Fruit fly (Drosophila melanogaster): ENCODE results near the gene CG5342.

CG5342 gene

dm6 chr3R:11568873-11569450, 9.7 kb upstream of the CG5342 start, which contains the start of gene Mrp4 (continued):
- no peak for TF ChIP-seq CG33213 (GFP tag; optimal IDR thresholded peaks at IDR 0.05)
- no peak for TF ChIP-seq fd102C (GFP tag; optimal IDR thresholded peaks at IDR 0.05)
- peak; percentile 40 for TF ChIP-seq CG15514 (GFP tag; optimal IDR thresholded peaks at IDR 0.05)
- TF ChIP-seq NC2β (GFP tag; optimal IDR thresholded peaks at IDR 0.05), result peak; percentile 56
- no peak for TF ChIP-seq CG4282 (GFP tag; optimal IDR thresholded peaks at IDR 0.05)
- TF ChIP-seq CG43689 (GFP tag; IDR thresholded peaks at IDR 0.05), result no peak
- TF ChIP-seq CG4617 (GFP tag; optimal IDR thresholded peaks at IDR 0.05; ENCODE audit: borderline replicate concordance), result no peak
- peak; percentile 10 for TF ChIP-seq CG12942 (GFP tag; optimal IDR thresholded peaks at IDR 0.05)
- peak; percentile 88 for TF ChIP-seq chm (GFP tag; IDR thresholded peaks at IDR 0.05)
- TF ChIP-seq Dad (GFP tag; optimal IDR thresholded peaks at IDR 0.05), result peak; percentile 37
- no peak for TF ChIP-seq YL-1 (GFP tag; optimal IDR thresholded peaks at IDR 0.05)
- TF ChIP-seq stc (GFP tag; IDR thresholded peaks at IDR 0.05), result peak; percentile 45; the same call in 1 of the 2 replicates
- no peak for TF ChIP-seq CG2129 (GFP tag; IDR thresholded peaks at IDR 0.05; ENCODE audit: partially characterized antibody)
- peak; percentile 16 for TF ChIP-seq CG12236 (GFP tag; optimal IDR thresholded peaks at IDR 0.05)
- TF ChIP-seq Hey (tag; optimal IDR thresholded peaks at IDR 0.05), result peak; percentile 49
- TF ChIP-seq Sry-δ (GFP tag; optimal IDR thresholded peaks at IDR 0.05), result no peak
- TF ChIP-seq CG13624 (GFP tag; optimal IDR thresholded peaks at IDR 0.05), result peak; percentile 18
- TF ChIP-seq CG8478 (optimal IDR thresholded peaks at IDR 0.05), result no peak
- peak; percentile 72 for TF ChIP-seq Hmr (GFP tag; optimal IDR thresholded peaks at IDR 0.05)
- TF ChIP-seq Opbp (GFP tag; IDR thresholded peaks at IDR 0.05; ENCODE audit: partially characterized antibody), result peak; percentile 61
- TF ChIP-seq CG7786 (GFP tag; optimal IDR thresholded peaks at IDR 0.05), result no peak
- TF ChIP-seq zf30C (GFP tag; optimal IDR thresholded peaks at IDR 0.05), result no peak
- TF ChIP-seq bbx (GFP tag; IDR thresholded peaks at IDR 0.05; ENCODE audit: partially characterized antibody), result peak; percentile 57
- no peak for TF ChIP-seq gt (GFP tag; IDR thresholded peaks at IDR 0.05)
- no peak for TF ChIP-seq CG17612 (GFP tag; IDR thresholded peaks at IDR 0.05)
- no peak for TF ChIP-seq wor (GFP tag; IDR thresholded peaks at IDR 0.05)
- TF ChIP-seq CG13424 (tag; optimal IDR thresholded peaks at IDR 0.05), result peak; percentile 38
- TF ChIP-seq NK7.1 (GFP tag; optimal IDR thresholded peaks at IDR 0.05), result peak; percentile 57
- TF ChIP-seq mld (GFP tag; IDR thresholded peaks at IDR 0.05; ENCODE audit: partially characterized antibody), result 0 out of 3 replicates have a peak, but pooled peaks have one; percentile 50
- peak; percentile 73 for TF ChIP-seq CG10543 (GFP tag; optimal IDR thresholded peaks at IDR 0.05)
- no peak for TF ChIP-seq CG4730 (GFP tag; IDR thresholded peaks at IDR 0.05)
- no peak for TF ChIP-seq CG3065 (GFP tag; optimal IDR thresholded peaks at IDR 0.05)
- peak; percentile 10 for TF ChIP-seq CG15601 (tag; optimal IDR thresholded peaks at IDR 0.05)
- TF ChIP-seq bigmax (GFP tag; optimal IDR thresholded peaks at IDR 0.05), result peak; percentile 27
- TF ChIP-seq CkIIα-i1 (GFP tag; IDR thresholded peaks at IDR 0.05), result no peak; the same call in 1 of the 2 replicates
- no peak for TF ChIP-seq CG31224 (GFP tag; IDR thresholded peaks at IDR 0.05)
- no peak for TF ChIP-seq tup (GFP tag; optimal IDR thresholded peaks at IDR 0.05)
- no peak for TF ChIP-seq Myb (GFP tag; optimal IDR thresholded peaks at IDR 0.05)
- no peak for TF ChIP-seq chif (GFP tag; optimal IDR thresholded peaks at IDR 0.05)
- peak; percentile 66 for TF ChIP-seq sna (GFP tag; IDR thresholded peaks at IDR 0.05; ENCODE audit: partially characterized antibody)
- peak; percentile 39 for TF ChIP-seq lilli (GFP tag; optimal IDR thresholded peaks at IDR 0.05)
- peak; percentile 82 for TF ChIP-seq wek (GFP tag; optimal IDR thresholded peaks at IDR 0.05)
- peak; percentile 70 for TF ChIP-seq CG12769 (tag; optimal IDR thresholded peaks at IDR 0.05)
- no peak for TF ChIP-seq fd96Cb (tag; optimal IDR thresholded peaks at IDR 0.05)
- TF ChIP-seq CG8944 (GFP tag; optimal IDR thresholded peaks at IDR 0.05), result no peak
- no peak; the same call in 1 of the 2 replicates for TF ChIP-seq E2f1 (GFP tag; IDR thresholded peaks at IDR 0.05)
- TF ChIP-seq gro (GFP tag; optimal IDR thresholded peaks at IDR 0.05), result peak; percentile 12
- TF ChIP-seq onecut (GFP tag; IDR thresholded peaks at IDR 0.05), result peak; percentile 45; the same call in 1 of the 2 replicates
- no peak for TF ChIP-seq CG9609 (GFP tag; optimal IDR thresholded peaks at IDR 0.05)
- TF ChIP-seq ase (GFP tag; IDR thresholded peaks at IDR 0.05), result peak; percentile 41; the same call in 1 of the 3 replicates

Data from whole organism, embryonic.